Fruit fly (Drosophila melanogaster) whole organism, wandering third instar larva: ENCODE measurements around the gene daw.

Experiments
- Abd-B ChIP-seq: fragments of >200 bp; optimal IDR thresholded peaks from 2 replicates; lab custom pipeline; 2017; ENCODE audit warnings: missing biosample characterization, missing genetic modification characterization
- CG32264 ChIP-seq: fragments of 200-800 bp; sonication (Bioruptor generic); optimal IDR thresholded peaks from 2 replicates; lab custom pipeline; 2016; ENCODE audit warnings: missing biosample characterization, missing genetic modification characterization
- CG9705 ChIP-seq: fragments of 200-800 bp; sonication (Bioruptor generic); optimal IDR thresholded peaks from 2 replicates; lab custom pipeline; 2018; ENCODE audit warnings: missing biosample characterization, mild to moderate bottlenecking, missing genetic modification characterization
- CrebA ChIP-seq: fragments of 200-800 bp; sonication (Bioruptor generic); optimal IDR thresholded peaks from 2 replicates; lab custom pipeline; 2016; ENCODE audit warnings: missing biosample characterization, mild to moderate bottlenecking, missing genetic modification characterization, borderline replicate concordance
- Dfd ChIP-seq: fragments of >200 bp; optimal IDR thresholded peaks from 2 replicates; lab custom pipeline; 2017; ENCODE audit warnings: missing biosample characterization, missing genetic modification characterization
- Dif ChIP-seq: fragments of 200-275, 200-300 bp; sonication (Bioruptor generic); optimal IDR thresholded peaks from 2 replicates; lab custom pipeline; 2018; ENCODE audit warnings: missing biosample characterization, missing genetic modification characterization; ENCODE audit not compliant: partially characterized antibody
- GATAd ChIP-seq: sonication (Bioruptor generic); optimal IDR thresholded peaks from 2 replicates; lab custom pipeline; 2016; ENCODE audit warnings: missing biosample characterization, missing genetic modification characterization
- HLH106 ChIP-seq: fragments of 200-800 bp; optimal IDR thresholded peaks from 3 replicates; lab custom pipeline; 2019; ENCODE audit warnings: missing biosample characterization, mild to moderate bottlenecking, missing genetic modification characterization, moderate library complexity
- Hnf4 ChIP-seq: fragments of 200-800 bp; sonication (Bioruptor generic); optimal IDR thresholded peaks from 2 replicates; lab custom pipeline; 2016; ENCODE audit warnings: missing biosample characterization, mild to moderate bottlenecking, missing genetic modification characterization
- Hr78 ChIP-seq: fragments of >200 bp; optimal IDR thresholded peaks from 2 replicates; lab custom pipeline; 2017; ENCODE audit warnings: missing biosample characterization, missing genetic modification characterization
- Hr83 ChIP-seq: fragments of 200-300 bp; sonication (Bioruptor generic); optimal IDR thresholded peaks from 2 replicates; lab custom pipeline; 2016; ENCODE audit warnings: missing biosample characterization, mild to moderate bottlenecking, missing genetic modification characterization, moderate library complexity; ENCODE audit not compliant: poor library complexity, severe bottlenecking
- Jra ChIP-seq: sonication (Bioruptor generic); optimal IDR thresholded peaks from 2 replicates; lab custom pipeline; 2016; ENCODE audit warnings: missing biosample characterization, missing genetic modification characterization
- Mio ChIP-seq: sonication (Bioruptor generic); optimal IDR thresholded peaks from 2 replicates; lab custom pipeline; 2016; ENCODE audit warnings: missing biosample characterization, missing genetic modification characterization
- Myc ChIP-seq: fragments of >200 bp; optimal IDR thresholded peaks from 2 replicates; lab custom pipeline; 2017
- N ChIP-seq: fragments of >200 bp; optimal IDR thresholded peaks from 2 replicates; lab custom pipeline; 2018; ENCODE audit warnings: missing biosample characterization, missing external identifiers, missing genetic modification characterization
- OdsH ChIP-seq: fragments of 200-800 bp; sonication (Bioruptor generic); optimal IDR thresholded peaks from 2 replicates; lab custom pipeline; 2016; ENCODE audit warnings: missing biosample characterization, mild to moderate bottlenecking, missing genetic modification characterization
- Rel ChIP-seq, 2 experiments: fragments of 200-800 bp; sonication (Bioruptor generic) in 1 of 2; optimal IDR thresholded peaks; 2 replicates in 1 of 2; 3 replicates in 1 of 2; lab custom pipeline; 2016 to 2019; ENCODE audit warnings: mild to moderate bottlenecking in 2 of 2, missing biosample characterization in 2 of 2, missing genetic modification characterization in 2 of 2, moderate library complexity in 1 of 2
- Sp1 ChIP-seq: fragments of 200-800 bp; sonication (Bioruptor generic); optimal IDR thresholded peaks from 3 replicates; lab custom pipeline; 2019; ENCODE audit warnings: missing biosample characterization, mild to moderate bottlenecking, missing genetic modification characterization, moderate library complexity
- Vsx2 ChIP-seq: fragments of 200-300, 225-300 bp; sonication (Bioruptor generic); optimal IDR thresholded peaks from 2 replicates; lab custom pipeline; 2018; ENCODE audit warnings: missing biosample characterization, missing genetic modification characterization; ENCODE audit not compliant: partially characterized antibody
- br ChIP-seq: fragments of 200-800 bp; sonication (Bioruptor generic); optimal IDR thresholded peaks from 2 replicates; lab custom pipeline; 2016; ENCODE audit warnings: missing biosample characterization, missing genetic modification characterization
- brk ChIP-seq: fragments of 200-800 bp; sonication (Bioruptor generic); optimal IDR thresholded peaks from 2 replicates; lab custom pipeline; 2016; ENCODE audit warnings: missing biosample characterization, mild to moderate bottlenecking, missing genetic modification characterization
- dl ChIP-seq, 2 experiments: fragments of 175-275, 200-275 bp in 1 of 2; fragments of 200-275 bp in 1 of 2; sonication (Bioruptor generic); optimal IDR thresholded peaks; lab custom pipeline; 2018; ENCODE audit warnings: mild to moderate bottlenecking in 2 of 2, missing biosample characterization in 2 of 2, missing genetic modification characterization in 2 of 2, moderate library complexity in 2 of 2; ENCODE audit not compliant: partially characterized antibody in 2 of 2, insufficient read depth in 1 of 2
- dmrt93B ChIP-seq: fragments of 200-800 bp; sonication (Bioruptor generic); optimal IDR thresholded peaks from 2 replicates; lab custom pipeline; 2018; ENCODE audit warnings: missing biosample characterization, mild to moderate bottlenecking, missing genetic modification characterization
- dsf ChIP-seq: sonication (Bioruptor generic); optimal IDR thresholded peaks from 2 replicates; lab custom pipeline; 2016; ENCODE audit warnings: missing biosample characterization, missing genetic modification characterization, borderline replicate concordance
- ey ChIP-seq: fragments of 200-800 bp; sonication (Bioruptor generic); optimal IDR thresholded peaks from 2 replicates; lab custom pipeline; 2016; ENCODE audit warnings: missing biosample characterization, missing genetic modification characterization
- foxo ChIP-seq, 2 experiments: fragments of 200-800 bp; sonication (Bioruptor generic); optimal IDR thresholded peaks; 2 replicates in 1 of 2; 3 replicates in 1 of 2; lab custom pipeline; 2016 to 2017; ENCODE audit warnings: missing biosample characterization in 2 of 2, missing genetic modification characterization in 2 of 2
- fru ChIP-seq: fragments of 200-800 bp; sonication (Bioruptor generic); optimal IDR thresholded peaks from 3 replicates; lab custom pipeline; 2016; ENCODE audit warnings: missing biosample characterization, mild to moderate bottlenecking, missing genetic modification characterization
- h ChIP-seq: fragments of 200-800 bp; sonication (Bioruptor generic); optimal IDR thresholded peaks from 3 replicates; lab custom pipeline; 2016; ENCODE audit warnings: missing biosample characterization, mild to moderate bottlenecking, missing genetic modification characterization
- jim ChIP-seq: fragments of 175-275, 200-325 bp; sonication (Bioruptor generic); optimal IDR thresholded peaks from 2 replicates; lab custom pipeline; 2016; ENCODE audit warnings: missing biosample characterization, mild to moderate bottlenecking, missing genetic modification characterization
- lola ChIP-seq: fragments of >200 bp; optimal IDR thresholded peaks from 2 replicates; lab custom pipeline; 2017; ENCODE audit warnings: missing biosample characterization, missing genetic modification characterization
- pan ChIP-seq: fragments of >200 bp; optimal IDR thresholded peaks from 2 replicates; lab custom pipeline; 2017
- psq ChIP-seq: fragments of 200-800 bp; sonication (Bioruptor generic); optimal IDR thresholded peaks from 3 replicates; lab custom pipeline; 2017; ENCODE audit warnings: missing biosample characterization, mild to moderate bottlenecking, missing genetic modification characterization, moderate library complexity
- rgr ChIP-seq: fragments of 200-800 bp; sonication (Bioruptor generic); optimal IDR thresholded peaks from 3 replicates; lab custom pipeline; 2016; ENCODE audit warnings: missing biosample characterization, mild to moderate bottlenecking, missing genetic modification characterization
- sage ChIP-seq: fragments of 200-800 bp; sonication (Bioruptor generic); optimal IDR thresholded peaks from 2 replicates; lab custom pipeline; 2016; ENCODE audit warnings: missing biosample characterization, mild to moderate bottlenecking, missing genetic modification characterization
- sv ChIP-seq: fragments of 200-800 bp; sonication (Bioruptor generic); optimal IDR thresholded peaks from 3 replicates; lab custom pipeline; 2016; ENCODE audit warnings: missing biosample characterization, missing genetic modification characterization
- tai ChIP-seq: sonication (Bioruptor generic); optimal IDR thresholded peaks from 2 replicates; lab custom pipeline; 2016; ENCODE audit warnings: missing biosample characterization, missing genetic modification characterization
- usp ChIP-seq: fragments of >200 bp; optimal IDR thresholded peaks from 2 replicates; lab custom pipeline; 2017; ENCODE audit warnings: missing biosample characterization, missing genetic modification characterization
- woc ChIP-seq: sonication (Bioruptor generic); optimal IDR thresholded peaks from 2 replicates; lab custom pipeline; 2016; ENCODE audit warnings: missing biosample characterization, mild to moderate bottlenecking, missing genetic modification characterization

daw gene

dm6 chr2L:2759654-2760053 is 45.4 kb upstream of the daw start, which contains the start of the genes HemK2, Snapin and Tnpo-SR:
Gene HemK2, minus strand, starts transcription at chr2L:2759677.
Gene Snapin, minus strand, starts transcription at chr2L:2759677.
Gene Tnpo-SR, plus strand, starts transcription at chr2L:2759924.
- TF ChIP-seq Dfd (GFP tag; lab: Kevin White, UChicago) (no peak), rgr (GFP tag; lab: Kevin White, UChicago) (peak; percentile 94), Hr78 (no peak), Rel (GFP tag; optimal IDR thresholded peaks at IDR 0.05; lab: Kevin White, UChicago) (peak; percentile 30), Rel (tag; optimal IDR thresholded peaks at IDR 0.05; lab: Kevin White, UChicago) (peak; percentile 80), brk (GFP tag; lab: Kevin White, UChicago) (no peak), OdsH (peak; percentile 93), foxo (GFP tag; optimal IDR thresholded peaks at IDR 0.05; lab: Kevin White, UChicago) (peak; percentile 75 to 95), Hr83 (GFP tag; lab: Kevin White, UChicago) (peak; percentile 88), lola (GFP tag; lab: Kevin White, UChicago) (no peak), Jra (peak; percentile 94), dmrt93B (GFP tag; lab: Kevin White, UChicago) (peak; percentile 88), HLH106 (tag; lab: Kevin White, UChicago) (peak; percentile 97), Hnf4 (GFP tag; lab: Kevin White, UChicago) (peak; percentile 95), N (GFP tag; lab: Kevin White, UChicago) (no peak), woc (peak; percentile 90), Sp1 (GFP tag; lab: Kevin White, UChicago) (peak; percentile 92), ey (peak; percentile 92), Vsx2 (GFP tag; lab: Kevin White, UChicago) (no peak), Abd-B (GFP tag; lab: Kevin White, UChicago) (no peak), h (GFP tag; lab: Kevin White, UChicago) (peak; percentile 97), CG9705 (peak; percentile 93), GATAd (no peak), sv (GFP tag; lab: Kevin White, UChicago) (peak; percentile 81), Mio (GFP tag; lab: Kevin White, UChicago) (peak; percentile 8), CrebA (GFP tag; lab: Kevin White, UChicago) (no peak), dsf (GFP tag; lab: Kevin White, UChicago) (peak; percentile 90), Myc (lab: Kevin White, UChicago) (peak; percentile 18), Dif (GFP tag; lab: Kevin White, UChicago) (no peak), sage (GFP tag; lab: Kevin White, UChicago) (peak; percentile 89), dl (GFP tag; optimal IDR thresholded peaks at IDR 0.05; lab: Kevin White, UChicago; ENCODE audit: insufficient read depth in 1 of 2, partially characterized antibody in 2 of 2) (no peak), br (GFP tag; lab: Kevin White, UChicago) (peak; percentile 91), CG32264 (peak; percentile 84), tai (GFP tag; lab: Kevin White, UChicago) (no peak), usp (GFP tag; lab: Kevin White, UChicago) (no peak), fru (GFP tag; lab: Kevin White, UChicago) (peak; percentile 92), pan (no peak), jim (GFP tag; lab: Kevin White, UChicago) (peak; percentile 50), psq (GFP tag; lab: Kevin White, UChicago) (peak; percentile 89)

DNA sequence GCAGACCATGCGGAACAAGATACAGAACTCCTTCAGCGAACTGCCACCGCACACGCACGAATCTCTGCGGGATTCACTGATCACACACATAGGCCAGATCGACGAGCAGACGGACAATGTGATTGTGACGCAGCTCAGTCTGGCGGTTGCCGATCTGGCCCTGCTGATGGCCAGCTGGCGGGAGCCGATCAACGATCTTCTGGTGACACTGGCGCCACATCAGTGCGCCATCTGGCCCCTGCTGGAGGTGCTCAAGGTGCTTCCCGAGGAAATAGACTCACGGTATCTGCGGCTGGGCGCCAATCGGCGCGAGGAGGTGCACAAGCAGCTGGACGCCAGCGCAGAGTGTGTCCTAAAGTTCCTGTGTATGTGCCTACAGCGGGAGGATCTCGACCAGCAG is 44.8 kb upstream of the daw start:
- TF ChIP-seq dl (GFP tag; optimal IDR thresholded peaks at IDR 0.05; lab: Kevin White, UChicago; ENCODE audit: insufficient read depth in 1 of 2, partially characterized antibody in 2 of 2) = no peak
- no peak for TF ChIP-seq sv (GFP tag; lab: Kevin White, UChicago)
- TF ChIP-seq jim (GFP tag; lab: Kevin White, UChicago) = no peak
- TF ChIP-seq Abd-B (GFP tag; lab: Kevin White, UChicago) = no peak
- no peak for TF ChIP-seq Hr78
- TF ChIP-seq psq (GFP tag; lab: Kevin White, UChicago) = no peak
